Worm (Caenorhabditis elegans): ENCODE measurements around the gene C08E3.13.

- TF ChIP-seq zag-1 (tag; optimal IDR thresholded peaks at IDR 0.05), result no peak
- no peak for TF ChIP-seq nhr-237 (tag; optimal IDR thresholded peaks at IDR 0.05)
- TF ChIP-seq unc-62 (GFP tag; optimal IDR thresholded peaks at IDR 0.05), result no peak
Measured at ce11 chrII:1595137-1595536, 37.0 kb downstream of the C08E3.13 start, which contains the start of gene clec-20.

Data from whole organism, L3 larva.